6 fruit fly cellular contexts compared by ENCODE assay signal in the genomic region with DNA sequence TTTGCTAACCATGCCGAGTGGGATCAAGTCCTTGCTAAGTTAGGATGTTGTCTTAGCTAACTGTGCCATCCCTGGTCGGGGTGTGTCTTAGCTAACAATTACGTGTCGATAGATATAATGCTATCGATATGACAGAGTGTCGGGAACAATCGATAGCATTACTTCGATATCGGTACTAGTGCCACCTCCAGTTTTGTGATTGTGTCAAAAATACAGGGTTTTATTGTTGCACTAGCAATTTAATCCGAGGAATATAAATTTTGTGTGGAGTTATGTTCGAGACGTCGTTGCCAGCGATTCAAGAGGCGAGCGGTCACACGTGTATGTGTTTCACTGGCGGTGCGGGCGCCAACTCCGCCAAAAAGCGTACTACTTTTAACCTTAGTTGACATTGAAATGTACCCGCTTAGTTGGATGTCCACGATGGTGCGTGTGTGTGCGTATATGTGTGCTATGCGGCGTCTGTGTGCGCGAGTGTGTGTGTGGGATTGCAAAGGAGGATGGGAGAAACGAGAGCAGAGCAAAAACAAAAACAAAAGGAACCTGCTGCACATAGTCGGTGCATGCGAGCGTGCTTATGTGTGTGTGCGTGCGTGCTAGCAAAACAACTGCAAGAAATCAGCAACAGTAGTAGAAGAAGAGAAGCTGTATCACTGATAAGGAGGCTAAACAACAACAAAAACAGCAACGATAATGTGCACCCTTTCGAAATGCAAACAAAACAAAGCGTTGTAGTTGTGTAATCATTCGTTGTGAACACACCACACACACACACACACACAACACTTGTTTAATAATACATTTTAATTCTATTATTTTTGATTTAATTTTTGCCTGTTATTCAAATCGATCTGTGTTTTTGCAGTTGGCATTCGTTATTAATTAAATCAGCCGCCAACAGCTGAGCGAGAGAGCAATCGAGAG.
TF ChIP-seq lines count a peak whose summit lies in the region.

A gene (plus strand): TSS at position 179 of the 924 bp plus-strand sequence.

- TF ChIP-seq CTCF in S2 (optimal IDR thresholded peaks at IDR 0.05; lab: Kevin White, UChicago), result peak; percentile 64 to 78
- peak; percentile 80 for TF ChIP-seq CTCF in whole organism, embryonic (GFP tag; optimal IDR thresholded peaks at IDR 0.05; lab: Kevin White, UChicago)

TF ChIP-seq in whole organism, adult, 20 proteins besides CTCF, POLR2A, EP300 and RAD21 (continues in another document):
- TF ChIP-seq CG5204 (GFP tag; optimal IDR thresholded peaks at IDR 0.05; lab: Kevin White, UChicago) (no peak), pad (GFP tag; optimal IDR thresholded peaks at IDR 0.05; lab: Kevin White, UChicago) (peak; percentile 16), CG33017 (tag; optimal IDR thresholded peaks at IDR 0.05; lab: Kevin White, UChicago) (no peak), CG7101 (tag; optimal IDR thresholded peaks at IDR 0.05; lab: Kevin White, UChicago) (peak; percentile 34), Crg-1 (GFP tag; optimal IDR thresholded peaks at IDR 0.05; lab: Kevin White, UChicago) (no peak), bab1 (GFP tag; optimal IDR thresholded peaks at IDR 0.05; lab: Kevin White, UChicago) (peak; percentile 66), CG1620 (GFP tag; optimal IDR thresholded peaks at IDR 0.05; lab: Kevin White, UChicago) (peak; percentile 32), CG14711 (tag; optimal IDR thresholded peaks at IDR 0.05; lab: Kevin White, UChicago) (peak; percentile 2), CG12768 (GFP tag; optimal IDR thresholded peaks at IDR 0.05; lab: Kevin White, UChicago) (peak; percentile 0), CG7045 (GFP tag; optimal IDR thresholded peaks at IDR 0.05; lab: Kevin White, UChicago) (no peak), Mnt (GFP tag; optimal IDR thresholded peaks at IDR 0.05; lab: Kevin White, UChicago) (peak; percentile 86), ovo (GFP tag; optimal IDR thresholded peaks at IDR 0.05; lab: Kevin White, UChicago) (peak; percentile 35), Hr96 (GFP tag; optimal IDR thresholded peaks at IDR 0.05; lab: Kevin White, UChicago) (no peak), toe (GFP tag; optimal IDR thresholded peaks at IDR 0.05; lab: Kevin White, UChicago) (peak; percentile 41), tj (GFP tag; optimal IDR thresholded peaks at IDR 0.05; lab: Kevin White, UChicago) (peak; percentile 71), cnc (optimal IDR thresholded peaks at IDR 0.05; lab: Kevin White, UChicago) (no peak)

TF ChIP-seq in whole organism, embryonic, 481 proteins besides CTCF, POLR2A, EP300 and RAD21 (continues in another document):
- TF ChIP-seq CG2712 (tag; optimal IDR thresholded peaks at IDR 0.05; lab: Kevin White, UChicago) (peak; percentile 43), B-H2 (GFP tag; optimal IDR thresholded peaks at IDR 0.05; lab: Kevin White, UChicago) (peak; percentile 60), MESR4 (GFP tag; optimal IDR thresholded peaks at IDR 0.05; lab: Kevin White, UChicago) (peak; percentile 92), CG12219 (GFP tag; optimal IDR thresholded peaks at IDR 0.05; lab: Kevin White, UChicago) (no peak), CG15601 (tag; optimal IDR thresholded peaks at IDR 0.05; lab: Kevin White, UChicago) (peak; percentile 63), CG30020 (tag; optimal IDR thresholded peaks at IDR 0.05; lab: Kevin White, UChicago) (no peak), CG11398 (GFP tag; optimal IDR thresholded peaks at IDR 0.05; lab: Kevin White, UChicago) (no peak), en (GFP tag; optimal IDR thresholded peaks at IDR 0.05; lab: Kevin White, UChicago) (no peak), CG7987 (GFP tag; optimal IDR thresholded peaks at IDR 0.05; lab: Kevin White, UChicago) (no peak), CG10462 (GFP tag; optimal IDR thresholded peaks at IDR 0.05; lab: Kevin White, UChicago) (no peak), Hr51 (GFP tag; optimal IDR thresholded peaks at IDR 0.05; lab: Kevin White, UChicago) (peak in 1 of 2 experiments; percentile 22), rib (GFP tag; IDR thresholded peaks at IDR 0.05; lab: Robert Waterston, UW) (peak; percentile 33; the same call in 1 of the 2 replicates), CG7357 (GFP tag; IDR thresholded peaks at IDR 0.05; lab: Robert Waterston, UW) (no peak), CG6791 (GFP tag; IDR thresholded peaks at IDR 0.05; lab: Robert Waterston, UW; ENCODE audit: partially characterized antibody) (peak; percentile 96), lilli (GFP tag; optimal IDR thresholded peaks at IDR 0.05; lab: Kevin White, UChicago) (no peak), CG13775 (GFP tag; optimal IDR thresholded peaks at IDR 0.05; lab: Kevin White, UChicago) (no peak)

TF ChIP-seq in whole organism, prepupa, 60 proteins besides CTCF, POLR2A, EP300 and RAD21 (continues in another document):
- TF ChIP-seq Ets21C (GFP tag; optimal IDR thresholded peaks at IDR 0.05; lab: Kevin White, UChicago) (peak; percentile 10), CG11762 (GFP tag; optimal IDR thresholded peaks at IDR 0.05; lab: Kevin White, UChicago; ENCODE audit: insufficient read depth) (peak; percentile 41), esn (GFP tag; optimal IDR thresholded peaks at IDR 0.05; lab: Kevin White, UChicago) (peak; percentile 31), CG4318 (GFP tag; optimal IDR thresholded peaks at IDR 0.05; lab: Kevin White, UChicago) (no peak), Hr4 (GFP tag; optimal IDR thresholded peaks at IDR 0.05; lab: Kevin White, UChicago) (no peak), Met (GFP tag; optimal IDR thresholded peaks at IDR 0.05; lab: Kevin White, UChicago) (no peak), CG11902 (GFP tag; optimal IDR thresholded peaks at IDR 0.05; lab: Kevin White, UChicago) (no peak), net (GFP tag; optimal IDR thresholded peaks at IDR 0.05; lab: Kevin White, UChicago) (peak; percentile 47), CG8319 (GFP tag; optimal IDR thresholded peaks at IDR 0.05; lab: Kevin White, UChicago) (no peak), dac (GFP tag; optimal IDR thresholded peaks at IDR 0.05; lab: Kevin White, UChicago) (no peak), CG6808 (GFP tag; optimal IDR thresholded peaks at IDR 0.05; lab: Kevin White, UChicago) (peak; percentile 72), svp (GFP tag; lab: Kevin White, UChicago) (peak; percentile 83), topi (GFP tag; optimal IDR thresholded peaks at IDR 0.05; lab: Kevin White, UChicago) (peak; percentile 15), Sox102F (GFP tag; optimal IDR thresholded peaks at IDR 0.05; lab: Kevin White, UChicago) (peak; percentile 3), CG10631 (GFP tag; optimal IDR thresholded peaks at IDR 0.05; lab: Kevin White, UChicago) (no peak), Hr39 (GFP tag; optimal IDR thresholded peaks at IDR 0.05; lab: Kevin White, UChicago) (no peak), CG10669 (GFP tag; optimal IDR thresholded peaks at IDR 0.05; lab: Kevin White, UChicago) (peak; percentile 10)

TF ChIP-seq in whole organism, pupa, 21 proteins besides CTCF, POLR2A, EP300 and RAD21 (continues in another document):
- TF ChIP-seq CG4496 (GFP tag; IDR thresholded peaks at IDR 0.05; lab: Robert Waterston, UW), result peak; percentile 49; the same call in 2 of the 3 replicates
- TF ChIP-seq rn (GFP tag; IDR thresholded peaks at IDR 0.05; lab: Robert Waterston, UW), result no peak
- no peak for TF ChIP-seq Snoo (tag; optimal IDR thresholded peaks at IDR 0.05; lab: Kevin White, UChicago)
- peak; percentile 72 for TF ChIP-seq EcR (GFP tag; optimal IDR thresholded peaks at IDR 0.05; lab: Kevin White, UChicago)
- TF ChIP-seq Ets98B (GFP tag; IDR thresholded peaks at IDR 0.05; lab: Robert Waterston, UW), result peak; percentile 67
- TF ChIP-seq CG32121 (GFP tag; IDR thresholded peaks at IDR 0.05; lab: Robert Waterston, UW), result no peak; the same call in 1 of the 2 replicates
- peak; percentile 51 for TF ChIP-seq CG8301 (tag; optimal IDR thresholded peaks at IDR 0.05; lab: Kevin White, UChicago)
- peak; percentile 71 for TF ChIP-seq CG12605 (GFP tag; IDR thresholded peaks at IDR 0.05; lab: Robert Waterston, UW)
- TF ChIP-seq gl (tag; optimal IDR thresholded peaks at IDR 0.05; lab: Kevin White, UChicago), result peak; percentile 61
- peak; percentile 65; the same call in 2 of the 3 replicates for TF ChIP-seq fd96Ca (GFP tag; IDR thresholded peaks at IDR 0.05; lab: Robert Waterston, UW)
- peak; percentile 50 for TF ChIP-seq CG34367 (tag; optimal IDR thresholded peaks at IDR 0.05; lab: Kevin White, UChicago)
- no peak for TF ChIP-seq CG9948 (tag; optimal IDR thresholded peaks at IDR 0.05; lab: Kevin White, UChicago)
- TF ChIP-seq CG14655 (GFP tag; optimal IDR thresholded peaks at IDR 0.05; lab: Kevin White, UChicago), result peak; percentile 75
- TF ChIP-seq Pif1A (GFP tag; optimal IDR thresholded peaks at IDR 0.05; lab: Kevin White, UChicago), result peak; percentile 38
- TF ChIP-seq CG15710 (tag; optimal IDR thresholded peaks at IDR 0.05; lab: Kevin White, UChicago), result peak; percentile 27
- TF ChIP-seq CG13204 (GFP tag; optimal IDR thresholded peaks at IDR 0.05; lab: Kevin White, UChicago), result peak; percentile 70
- TF ChIP-seq Pif1B (GFP tag; optimal IDR thresholded peaks at IDR 0.05; lab: Kevin White, UChicago), result peak; percentile 43

TF ChIP-seq in whole organism, wandering third instar larva, 38 proteins besides CTCF, POLR2A, EP300 and RAD21 (continues in another document):
- TF ChIP-seq brk (GFP tag; optimal IDR thresholded peaks at IDR 0.05; lab: Kevin White, UChicago) (no peak), dsf (GFP tag; optimal IDR thresholded peaks at IDR 0.05; lab: Kevin White, UChicago; ENCODE audit: borderline replicate concordance) (no peak), dl (GFP tag; optimal IDR thresholded peaks at IDR 0.05; lab: Kevin White, UChicago; ENCODE audit: insufficient read depth in 1 of 2, partially characterized antibody in 2 of 2) (no peak), sv (GFP tag; optimal IDR thresholded peaks at IDR 0.05; lab: Kevin White, UChicago) (no peak), Sp1 (GFP tag; optimal IDR thresholded peaks at IDR 0.05; lab: Kevin White, UChicago) (peak; percentile 21), ey (GFP tag; optimal IDR thresholded peaks at IDR 0.05; lab: Kevin White, UChicago) (no peak), CG9705 (GFP tag; optimal IDR thresholded peaks at IDR 0.05; lab: Kevin White, UChicago) (no peak), GATAd (GFP tag; optimal IDR thresholded peaks at IDR 0.05; lab: Kevin White, UChicago) (no peak), Jra (GFP tag; optimal IDR thresholded peaks at IDR 0.05; lab: Kevin White, UChicago) (no peak), CrebA (GFP tag; optimal IDR thresholded peaks at IDR 0.05; lab: Kevin White, UChicago; ENCODE audit: borderline replicate concordance) (no peak), Vsx2 (GFP tag; optimal IDR thresholded peaks at IDR 0.05; lab: Kevin White, UChicago; ENCODE audit: partially characterized antibody) (no peak), Hr78 (GFP tag; optimal IDR thresholded peaks at IDR 0.05; lab: Kevin White, UChicago) (no peak), HLH106 (tag; optimal IDR thresholded peaks at IDR 0.05; lab: Kevin White, UChicago) (peak; percentile 20), Myc (optimal IDR thresholded peaks at IDR 0.05; lab: Kevin White, UChicago) (peak; percentile 16), dmrt93B (GFP tag; optimal IDR thresholded peaks at IDR 0.05; lab: Kevin White, UChicago) (no peak), Rel (GFP tag; optimal IDR thresholded peaks at IDR 0.05; lab: Kevin White, UChicago) (no peak), Rel (tag; optimal IDR thresholded peaks at IDR 0.05; lab: Kevin White, UChicago) (peak; percentile 44), Dfd (GFP tag; optimal IDR thresholded peaks at IDR 0.05; lab: Kevin White, UChicago) (no peak), sage (GFP tag; optimal IDR thresholded peaks at IDR 0.05; lab: Kevin White, UChicago) (no peak)
